Worm (Caenorhabditis elegans) whole organism, L4/young adult: Measurements from ENCODE around the gene amt-2.

Experiments used
- W03F9.2 ChIP-seq: fragments of 150-350 bp; optimal IDR thresholded peaks from 2 replicates; lab custom pipeline; 2014; ENCODE audit warnings: missing biosample characterization, missing genetic modification characterization
- dao-5 ChIP-seq: sonication (generic microtip); optimal IDR thresholded peaks from 2 replicates; lab custom pipeline; 2016; ENCODE audit warnings: missing genotype, missing genetic modification characterization, moderate library complexity, missing compliant biosample characterization

- TF ChIP-seq W03F9.2: no peak
- no peak for TF ChIP-seq dao-5 (tag; lab: Kevin White, UChicago)
Observed at ce11 chrIV:13059284-13059683, 17.1 kb downstream of the amt-2 start, which contains the start of gene scl-3.
